Fruit fly (Drosophila melanogaster) whole organism, embryonic: ENCODE measurements around the gene CG10254.
A peak's percentile ranks its signal among the peaks of the same experiment; 100 is the strongest.

ENCODE experiments used
- Atf6 ChIP-seq: fragments of 200-800 bp; sonication (Bioruptor generic); IDR thresholded peaks from 2 replicates; pipeline ENCODE4 v1.3.6; 2022; ENCODE audit warnings: missing biosample characterization, missing genetic modification characterization
- Awh ChIP-seq: fragments of 200-800 bp; sonication (Bioruptor generic); IDR thresholded peaks from 2 replicates; pipeline ENCODE4, ENCODE4 v1.3.6; 2022; ENCODE audit warnings: missing biosample characterization, missing genetic modification characterization
- C15 ChIP-seq: fragments of 200-800 bp; sonication (Bioruptor generic); IDR thresholded peaks from 3 replicates; pipeline ENCODE4 v1.3.6; 2022; ENCODE audit warnings: missing biosample characterization, missing genetic modification characterization
- CG10979 ChIP-seq: fragments of 200-800 bp; sonication (Bioruptor generic); optimal IDR thresholded peaks from 2 replicates; lab custom pipeline; 2018; ENCODE audit warnings: missing biosample characterization, mild to moderate bottlenecking, missing genetic modification characterization, moderate library complexity
- CG12104 ChIP-seq: fragments of 200-800 bp; sonication (Bioruptor generic); optimal IDR thresholded peaks from 3 replicates; lab custom pipeline; 2016; ENCODE audit warnings: missing biosample characterization, missing genetic modification characterization
- CG12219 ChIP-seq: fragments of 200-800 bp; sonication (Bioruptor generic); optimal IDR thresholded peaks from 3 replicates; lab custom pipeline; 2018; ENCODE audit warnings: missing biosample characterization, mild to moderate bottlenecking, missing genetic modification characterization
- CG12769 ChIP-seq: fragments of 200-800 bp; sonication (Bioruptor generic); optimal IDR thresholded peaks from 2 replicates; lab custom pipeline; 2019; ENCODE audit warnings: missing biosample characterization, mild to moderate bottlenecking, missing genetic modification characterization, moderate library complexity
- CG14965 ChIP-seq: fragments of 200-800 bp; sonication (Bioruptor generic); optimal IDR thresholded peaks from 2 replicates; lab custom pipeline; 2016; ENCODE audit warnings: missing biosample characterization, missing genetic modification characterization, borderline replicate concordance
- CG15514 ChIP-seq: fragments of 200-800 bp; sonication (Bioruptor generic); optimal IDR thresholded peaks from 3 replicates; lab custom pipeline; 2017; ENCODE audit warnings: missing biosample characterization, missing genetic modification characterization, mild to moderate bottlenecking, moderate library complexity, missing genetic modification reagents
- CG16813 ChIP-seq: fragments of 200-800 bp; sonication (Bioruptor generic); IDR thresholded peaks from 3 replicates; pipeline ENCODE4 v1.3.6; 2022; ENCODE audit warnings: missing biosample characterization, missing genetic modification characterization; ENCODE audit not compliant: partially characterized antibody
- CG17186 ChIP-seq: fragments of 200-800 bp; sonication (Bioruptor generic); optimal IDR thresholded peaks from 3 replicates; lab custom pipeline; 2017; ENCODE audit warnings: missing biosample characterization, missing genetic modification reagents, missing genetic modification characterization
- CG17385 ChIP-seq: fragments of 200-800 bp; sonication (Bioruptor generic); optimal IDR thresholded peaks from 3 replicates; lab custom pipeline; 2018; ENCODE audit warnings: missing biosample characterization, mild to moderate bottlenecking, missing genetic modification characterization
- CG17802 ChIP-seq: fragments of 200-800 bp; sonication (Bioruptor generic); optimal IDR thresholded peaks from 2 replicates; lab custom pipeline; 2018; ENCODE audit warnings: missing biosample characterization, mild to moderate bottlenecking, missing genetic modification characterization, moderate library complexity
- CG18011 ChIP-seq: fragments of 200-800 bp; sonication (Bioruptor generic); optimal IDR thresholded peaks from 2 replicates; lab custom pipeline; 2017; ENCODE audit warnings: missing biosample characterization, missing genetic modification characterization, mild to moderate bottlenecking, moderate library complexity, missing genotype
- CG2116 ChIP-seq: fragments of 200-800 bp; sonication (Bioruptor generic); optimal IDR thresholded peaks from 3 replicates; lab custom pipeline; 2018; ENCODE audit warnings: missing biosample characterization, mild to moderate bottlenecking, missing genetic modification characterization
- CG2202 ChIP-seq: fragments of 200-800 bp; sonication (Bioruptor generic); optimal IDR thresholded peaks from 2 replicates; lab custom pipeline; 2018; ENCODE audit warnings: missing biosample characterization, mild to moderate bottlenecking, missing genetic modification characterization
- CG2889 ChIP-seq: fragments of 200-800 bp; sonication (Bioruptor generic); IDR thresholded peaks from 3 replicates; pipeline ENCODE4 v1.3.6; 2022; ENCODE audit warnings: missing biosample characterization, missing genetic modification characterization
- CG3065 ChIP-seq: fragments of 200-800 bp; sonication (Bioruptor generic); optimal IDR thresholded peaks from 2 replicates; lab custom pipeline; 2016; ENCODE audit warnings: missing biosample characterization, missing genetic modification characterization
- CG3838 ChIP-seq: fragments of 200-800 bp; sonication (Bioruptor generic); optimal IDR thresholded peaks from 3 replicates; lab custom pipeline; 2016; ENCODE audit warnings: missing biosample characterization, missing genetic modification characterization
- CG4282 ChIP-seq: fragments of 200-800 bp; sonication (Bioruptor generic); optimal IDR thresholded peaks from 2 replicates; lab custom pipeline; 2016; ENCODE audit warnings: missing biosample characterization, missing genetic modification characterization
- CG6683 ChIP-seq: fragments of 200-800 bp; sonication (Bioruptor generic); optimal IDR thresholded peaks from 2 replicates; lab custom pipeline; 2017; ENCODE audit warnings: missing biosample characterization, mild to moderate bottlenecking, missing genetic modification characterization, missing genetic modification reagents
- CG8478 ChIP-seq: fragments of >200 bp; optimal IDR thresholded peaks from 2 replicates; lab custom pipeline; 2018
- CG8765 ChIP-seq: fragments of 200-800 bp; sonication (Bioruptor generic); IDR thresholded peaks from 2 replicates; pipeline ENCODE4 v1.3.6; 2022; ENCODE audit warnings: missing biosample characterization, missing genetic modification characterization
- HmgD ChIP-seq: fragments of 200-800 bp; sonication (Bioruptor generic); optimal IDR thresholded peaks from 3 replicates; lab custom pipeline; 2016; ENCODE audit warnings: missing biosample characterization, missing genetic modification characterization
- Hr78 ChIP-seq, 2 experiments: fragments of 200-800 bp in 1 of 2; fragments of >200 bp in 1 of 2; sonication (Bioruptor generic) in 1 of 2; optimal IDR thresholded peaks; 2 replicates each; lab custom pipeline; 2017 to 2019; ENCODE audit warnings: missing biosample characterization in 2 of 2, missing genetic modification characterization in 2 of 2, mild to moderate bottlenecking in 1 of 2, moderate library complexity in 1 of 2
- Jarid2 ChIP-seq: fragments of 200-800 bp; sonication (Bioruptor generic); optimal IDR thresholded peaks from 3 replicates; lab custom pipeline; 2017; ENCODE audit warnings: mild to moderate bottlenecking, missing biosample characterization, missing genetic modification reagents, missing genetic modification characterization
- Lpt ChIP-seq: fragments of >200 bp; optimal IDR thresholded peaks from 2 replicates; lab custom pipeline; 2018; ENCODE audit warnings: missing biosample characterization, missing genetic modification characterization
- Mad ChIP-seq: fragments of 200-800 bp; sonication (Bioruptor generic); optimal IDR thresholded peaks from 2 replicates; lab custom pipeline; 2016; ENCODE audit warnings: missing biosample characterization, missing genetic modification characterization
- Neu2 ChIP-seq: fragments of 200-800 bp; sonication (Bioruptor generic); optimal IDR thresholded peaks from 3 replicates; lab custom pipeline; 2016; ENCODE audit warnings: missing biosample characterization, missing genetic modification characterization, borderline replicate concordance
- NfI ChIP-seq: fragments of 200-800 bp; sonication (Bioruptor generic); optimal IDR thresholded peaks from 3 replicates; lab custom pipeline; 2018; ENCODE audit warnings: missing biosample characterization, mild to moderate bottlenecking, missing genetic modification characterization, moderate library complexity
- Scr ChIP-seq: fragments of 200-800 bp; sonication (Bioruptor generic); IDR thresholded peaks from 2 replicates; pipeline ENCODE4 v1.3.6; 2022; ENCODE audit warnings: missing biosample characterization, missing genetic modification characterization; ENCODE audit not compliant: partially characterized antibody
- YL-1 ChIP-seq: fragments of 200-800 bp; sonication (Bioruptor generic); optimal IDR thresholded peaks from 3 replicates; lab custom pipeline; 2017; ENCODE audit warnings: missing biosample characterization, mild to moderate bottlenecking, missing genetic modification characterization
- btn ChIP-seq: fragments of 200-800 bp; sonication (Bioruptor generic); optimal IDR thresholded peaks from 2 replicates; lab custom pipeline; 2016; ENCODE audit warnings: missing biosample characterization, missing genetic modification characterization
- cas ChIP-seq: fragments of 200-800 bp; sonication (Bioruptor generic); IDR thresholded peaks from 2 replicates; pipeline ENCODE4 v1.3.6; 2022; ENCODE audit warnings: missing biosample characterization, missing genetic modification characterization
- chn ChIP-seq: fragments of 200-800 bp; sonication (Bioruptor generic); optimal IDR thresholded peaks from 2 replicates; lab custom pipeline; 2016; ENCODE audit warnings: missing biosample characterization, missing genetic modification characterization
- crc ChIP-seq: fragments of 200-800 bp; sonication (Bioruptor generic); optimal IDR thresholded peaks from 2 replicates; lab custom pipeline; 2016; ENCODE audit warnings: missing biosample characterization, missing genetic modification characterization
- gce ChIP-seq: fragments of 200-800 bp; sonication (Bioruptor generic); IDR thresholded peaks from 3 replicates; pipeline ENCODE4 v1.3.6; 2022; ENCODE audit warnings: missing biosample characterization, missing genetic modification characterization
- inv ChIP-seq: fragments of 200-800 bp; sonication (Bioruptor generic); IDR thresholded peaks from 2 replicates; pipeline ENCODE4 v1.3.6; 2022; ENCODE audit warnings: missing biosample characterization, missing genetic modification characterization; ENCODE audit not compliant: partially characterized antibody
- jigr1 ChIP-seq: fragments of 200-800 bp; sonication (Bioruptor generic); IDR thresholded peaks from 3 replicates; pipeline ENCODE4 v1.3.6; 2022; ENCODE audit warnings: missing biosample characterization, missing genetic modification characterization
- kni ChIP-seq: fragments of 200-800 bp; sonication (Bioruptor generic); optimal IDR thresholded peaks from 3 replicates; lab custom pipeline; 2017; ENCODE audit warnings: mild to moderate bottlenecking, missing biosample characterization, missing genetic modification reagents, missing genetic modification characterization
- lmd ChIP-seq: fragments of 200-800 bp; sonication (Bioruptor generic); IDR thresholded peaks from 2 replicates; pipeline ENCODE4 v1.3.6; 2022; ENCODE audit warnings: missing biosample characterization, missing genetic modification characterization
- pnt ChIP-seq: fragments of 200-800 bp; sonication (Bioruptor generic); optimal IDR thresholded peaks from 3 replicates; lab custom pipeline; 2016; ENCODE audit warnings: missing biosample characterization, missing genetic modification characterization
- row ChIP-seq: fragments of 200-800 bp; sonication (Bioruptor generic); IDR thresholded peaks from 3 replicates; pipeline ENCODE4 v1.3.6; 2022; ENCODE audit warnings: missing biosample characterization, missing genetic modification characterization
- schlank ChIP-seq: fragments of 200-800 bp; sonication (Bioruptor generic); optimal IDR thresholded peaks from 2 replicates; lab custom pipeline; 2018; ENCODE audit warnings: missing biosample characterization, mild to moderate bottlenecking, missing genetic modification characterization
- slbo ChIP-seq: fragments of 200-800 bp; sonication (Bioruptor generic); IDR thresholded peaks from 2 replicates; pipeline ENCODE4 v1.3.6; 2022; ENCODE audit warnings: missing biosample characterization, missing genetic modification characterization
- tll ChIP-seq, 2 experiments: fragments of 200-800 bp in 1 of 2; fragments of >200 bp in 1 of 2; sonication (Bioruptor generic) in 1 of 2; optimal IDR thresholded peaks; 2 replicates each; lab custom pipeline; 2017 to 2019; ENCODE audit warnings: missing biosample characterization in 2 of 2, missing genetic modification characterization in 2 of 2, mild to moderate bottlenecking in 1 of 2, moderate library complexity in 1 of 2
- unc-4 ChIP-seq: fragments of 200-800 bp; sonication (Bioruptor generic); IDR thresholded peaks from 2 replicates; pipeline ENCODE4 v1.3.6; 2022; ENCODE audit warnings: missing biosample characterization, missing genetic modification characterization; ENCODE audit not compliant: partially characterized antibody
- wdn ChIP-seq: fragments of 200-800 bp; sonication (Bioruptor generic); IDR thresholded peaks from 2 replicates; pipeline ENCODE4 v1.3.6; 2022; ENCODE audit warnings: missing biosample characterization, missing genetic modification characterization
- zen ChIP-seq: fragments of 200-800 bp; sonication (Bioruptor generic); optimal IDR thresholded peaks from 3 replicates; lab custom pipeline; 2018; ENCODE audit warnings: missing biosample characterization, mild to moderate bottlenecking, missing genetic modification characterization, moderate library complexity
- zfh2 ChIP-seq: fragments of 200-800 bp; sonication (Bioruptor generic); optimal IDR thresholded peaks from 2 replicates; lab custom pipeline; 2016; ENCODE audit warnings: missing biosample characterization, missing genetic modification characterization

CG10254 gene

DNA sequence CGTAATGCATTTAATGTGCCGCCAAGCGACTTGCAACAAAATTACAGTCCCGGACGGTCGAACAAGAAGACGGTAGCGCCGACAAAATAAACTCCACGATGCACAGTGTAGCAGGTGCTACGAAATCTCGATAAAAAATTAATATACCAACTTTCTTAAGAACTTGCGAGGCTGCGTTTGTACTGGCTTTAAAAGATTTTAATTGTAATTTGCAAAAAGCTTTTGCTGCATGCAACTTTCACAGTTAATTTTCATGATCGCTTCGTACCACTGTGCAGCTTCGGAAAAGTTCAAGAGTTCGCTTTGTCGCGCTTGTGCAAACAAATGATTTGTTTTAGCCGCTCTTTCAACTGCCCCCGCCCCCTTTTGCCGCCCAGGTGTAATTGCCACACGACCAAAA is 48.6 kb downstream of the CG10254 start (continued):
- TF ChIP-seq zen (tag; lab: Kevin White, UChicago) (peak; percentile 19), lmd (GFP tag; lab: Robert Waterston, UW) (peak; percentile 78), slbo (GFP tag; lab: Robert Waterston, UW) (peak; percentile 80), Hr78 (GFP tag; optimal IDR thresholded peaks at IDR 0.05; lab: Kevin White, UChicago) (peak in 1 of 2 experiments; percentile 85), CG8478 (lab: Kevin White, UChicago) (no peak), Neu2 (GFP tag; lab: Kevin White, UChicago) (no peak), YL-1 (GFP tag; lab: Kevin White, UChicago) (no peak), CG16813 (GFP tag; lab: Robert Waterston, UW) (no peak), CG4282 (peak; percentile 21), row (GFP tag; lab: Robert Waterston, UW) (peak; percentile 77), jigr1 (GFP tag; lab: Robert Waterston, UW) (0 out of 3 replicates have a peak, but pooled peaks have one; percentile 47), CG12104 (peak; percentile 41), crc (GFP tag; lab: Kevin White, UChicago) (peak; percentile 39), chn (GFP tag; lab: Kevin White, UChicago) (peak; percentile 75), inv (GFP tag; lab: Robert Waterston, UW) (no peak), CG2202 (tag; lab: Kevin White, UChicago) (peak; percentile 8), CG17802 (peak; percentile 62), Mad (peak; percentile 51), gce (peak; percentile 83), CG10979 (tag; lab: Kevin White, UChicago) (peak; percentile 68), schlank (tag; lab: Kevin White, UChicago) (no peak), CG18011 (peak; percentile 51), Scr (GFP tag; lab: Robert Waterston, UW) (no peak), C15 (GFP tag; lab: Robert Waterston, UW) (peak; percentile 46; the same call in 1 of the 3 replicates), unc-4 (GFP tag; lab: Robert Waterston, UW) (no peak), CG12219 (GFP tag; lab: Kevin White, UChicago) (peak; percentile 67), CG15514 (GFP tag; lab: Kevin White, UChicago) (peak; percentile 42), wdn (GFP tag; lab: Robert Waterston, UW) (peak; percentile 71), CG3838 (GFP tag; lab: Kevin White, UChicago) (no peak), Awh (peak; percentile 76), NfI (GFP tag; lab: Kevin White, UChicago) (peak; percentile 63), CG6683 (no peak), zfh2 (GFP tag; lab: Kevin White, UChicago) (peak; percentile 39), HmgD (GFP tag; lab: Kevin White, UChicago) (peak; percentile 5), CG3065 (GFP tag; lab: Kevin White, UChicago) (no peak), CG17186 (GFP tag; lab: Kevin White, UChicago) (no peak), CG17385 (GFP tag; lab: Kevin White, UChicago) (peak; percentile 67), tll (GFP tag; optimal IDR thresholded peaks at IDR 0.05; lab: Kevin White, UChicago) (no peak), btn (GFP tag; lab: Kevin White, UChicago) (peak; percentile 36), cas (peak; percentile 65), CG14965 (peak; percentile 5), CG8765 (GFP tag; lab: Robert Waterston, UW) (no peak), kni (GFP tag; lab: Kevin White, UChicago) (no peak), pnt (GFP tag; lab: Kevin White, UChicago) (peak; percentile 56), CG12769 (tag; lab: Kevin White, UChicago) (peak; percentile 56), CG2116 (GFP tag; lab: Kevin White, UChicago) (peak; percentile 10), Lpt (GFP tag; lab: Kevin White, UChicago) (no peak), Atf6 (GFP tag; lab: Robert Waterston, UW) (peak; percentile 54; the same call in 1 of the 2 replicates), CG2889 (GFP tag; lab: Robert Waterston, UW) (0 out of 3 replicates have a peak, but pooled peaks have one; percentile 43), Jarid2 (GFP tag; lab: Kevin White, UChicago) (no peak)
